Fruit fly (Drosophila melanogaster) whole organism, embryonic: Measurements from ENCODE around the gene CheB38b.

Source experiments
- Antp ChIP-seq: fragments of 200-800 bp; sonication (Bioruptor generic); optimal IDR thresholded peaks from 3 replicates; lab custom pipeline; 2016; ENCODE audit warnings: missing biosample characterization, missing genetic modification characterization
- Atf6 ChIP-seq: fragments of 200-800 bp; sonication (Bioruptor generic); IDR thresholded peaks from 2 replicates; pipeline ENCODE4 v1.3.6; 2022; ENCODE audit warnings: missing biosample characterization, missing genetic modification characterization
- CG10321 ChIP-seq: fragments of 200-800 bp; sonication (Bioruptor generic); IDR thresholded peaks from 2 replicates; pipeline ENCODE4 v1.3.6; 2022; ENCODE audit warnings: missing biosample characterization, missing genetic modification characterization
- CG10462 ChIP-seq: fragments of 200-800 bp; sonication (Bioruptor generic); optimal IDR thresholded peaks from 2 replicates; lab custom pipeline; 2016; ENCODE audit warnings: missing biosample characterization, missing genetic modification characterization
- CG10959 ChIP-seq: fragments of 200-800 bp; sonication (Bioruptor generic); IDR thresholded peaks from 2 replicates; pipeline ENCODE4 v1.3.6; 2022; ENCODE audit warnings: missing biosample characterization, missing genetic modification characterization
- CG14441 ChIP-seq: fragments of 200-800 bp; sonication (Bioruptor generic); IDR thresholded peaks from 2 replicates; pipeline ENCODE4 v1.3.6; 2022; ENCODE audit warnings: missing biosample characterization, missing genetic modification characterization
- CG15073 ChIP-seq: fragments of 200-800 bp; sonication (Bioruptor generic); optimal IDR thresholded peaks from 2 replicates; lab custom pipeline; 2016; ENCODE audit warnings: missing biosample characterization, missing genetic modification characterization
- CG1602 ChIP-seq: fragments of 200-800 bp; sonication (Bioruptor generic); optimal IDR thresholded peaks from 3 replicates; lab custom pipeline; 2016; ENCODE audit warnings: missing biosample characterization, missing genetic modification characterization
- CG17328 ChIP-seq: fragments of 200-800 bp; sonication (Bioruptor generic); IDR thresholded peaks from 2 replicates; pipeline ENCODE4 v1.3.6; 2022; ENCODE audit warnings: missing biosample characterization, missing genetic modification characterization
- CG18599 ChIP-seq: fragments of 200-800 bp; sonication (Bioruptor generic); optimal IDR thresholded peaks from 3 replicates; lab custom pipeline; 2017; ENCODE audit warnings: missing biosample characterization, missing genetic modification characterization, mild to moderate bottlenecking, moderate library complexity, missing genetic modification reagents
- CG2129 ChIP-seq: fragments of 200-800 bp; sonication (Bioruptor generic); IDR thresholded peaks from 2 replicates; pipeline ENCODE4 v1.3.6; 2022; ENCODE audit warnings: missing biosample characterization, missing genetic modification characterization; ENCODE audit not compliant: partially characterized antibody
- CG3163 ChIP-seq: fragments of 200-800 bp; sonication (Bioruptor generic); optimal IDR thresholded peaks from 3 replicates; lab custom pipeline; 2016; ENCODE audit warnings: missing biosample characterization, missing genetic modification characterization
- CG3995 ChIP-seq: fragments of 200-800 bp; sonication (Bioruptor generic); optimal IDR thresholded peaks from 3 replicates; lab custom pipeline; 2016; ENCODE audit warnings: missing biosample characterization, missing genetic modification characterization
- CG4328 ChIP-seq: fragments of 200-800 bp; sonication (Bioruptor generic); optimal IDR thresholded peaks from 3 replicates; lab custom pipeline; 2017; ENCODE audit warnings: missing biosample characterization, missing genetic modification reagents, missing genetic modification characterization
- CG4424 ChIP-seq: fragments of 200-800 bp; sonication (Bioruptor generic); optimal IDR thresholded peaks from 3 replicates; lab custom pipeline; 2016; ENCODE audit warnings: missing biosample characterization, missing genetic modification characterization
- CG7271 ChIP-seq: fragments of 200-800 bp; sonication (Bioruptor generic); optimal IDR thresholded peaks from 2 replicates; lab custom pipeline; 2018; ENCODE audit warnings: missing biosample characterization, mild to moderate bottlenecking, missing genetic modification characterization, moderate library complexity
- CG7357 ChIP-seq: fragments of 200-800 bp; sonication (Bioruptor generic); IDR thresholded peaks from 3 replicates; pipeline ENCODE4 v1.3.6; 2022; ENCODE audit warnings: missing biosample characterization, missing genetic modification characterization
- CG8290 ChIP-seq, 3 experiments: fragments of 200-800 bp; sonication (Bioruptor generic); optimal IDR thresholded peaks; 2 replicates each; lab custom pipeline; 2016 to 2019; ENCODE audit warnings: missing biosample characterization in 3 of 3, missing genetic modification characterization in 3 of 3, mild to moderate bottlenecking in 2 of 3, moderate library complexity in 1 of 3
- CG9932 ChIP-seq: fragments of 200-800 bp; sonication (Bioruptor generic); IDR thresholded peaks from 2 replicates; pipeline ENCODE4 v1.3.6; 2022; ENCODE audit warnings: missing biosample characterization, missing genetic modification characterization
- Chrac-16 ChIP-seq: fragments of 200-800 bp; sonication (Bioruptor generic); optimal IDR thresholded peaks from 3 replicates; lab custom pipeline; 2016; ENCODE audit warnings: missing biosample characterization, missing genetic modification characterization
- Gug ChIP-seq: fragments of 200-800 bp; sonication (Bioruptor generic); IDR thresholded peaks from 4 replicates; pipeline ENCODE4 v1.3.6; 2022; ENCODE audit warnings: missing biosample characterization, missing genetic modification characterization
- Hmr ChIP-seq: fragments of 200-800 bp; sonication (Bioruptor generic); optimal IDR thresholded peaks from 3 replicates; lab custom pipeline; 2017; ENCODE audit warnings: mild to moderate bottlenecking, missing biosample characterization, missing genetic modification reagents, missing genetic modification characterization
- NK7.1 ChIP-seq: fragments of 200-800 bp; sonication (Bioruptor generic); optimal IDR thresholded peaks from 3 replicates; lab custom pipeline; 2016; ENCODE audit warnings: missing biosample characterization, missing genetic modification characterization
- Nf-YA ChIP-seq: fragments of 200-800 bp; sonication (Bioruptor generic); IDR thresholded peaks from 2 replicates; pipeline ENCODE4 v1.3.6; 2022; ENCODE audit warnings: missing biosample characterization, missing genetic modification characterization
- Opbp ChIP-seq: fragments of 200-800 bp; sonication (Bioruptor generic); IDR thresholded peaks from 3 replicates; pipeline ENCODE4 v1.3.6; 2022; ENCODE audit warnings: missing biosample characterization, missing genetic modification characterization; ENCODE audit not compliant: partially characterized antibody
- Scr ChIP-seq: fragments of 200-800 bp; sonication (Bioruptor generic); IDR thresholded peaks from 2 replicates; pipeline ENCODE4 v1.3.6; 2022; ENCODE audit warnings: missing biosample characterization, missing genetic modification characterization; ENCODE audit not compliant: partially characterized antibody
- Sry-δ ChIP-seq: fragments of 200-800 bp; sonication (Bioruptor generic); optimal IDR thresholded peaks from 2 replicates; lab custom pipeline; 2016; ENCODE audit warnings: missing biosample characterization, missing genetic modification characterization
- Trl ChIP-seq, 3 experiments: fragments of >200 bp in 2 of 3; fragments of 200-800 bp in 1 of 3; sonication (Bioruptor generic) in 1 of 3; optimal IDR thresholded peaks; 2 replicates in 1 of 3; 3 replicates in 2 of 3; lab custom pipeline; 2016 to 2017; ENCODE audit warnings: missing biosample characterization in 1 of 3, missing genetic modification characterization in 1 of 3
- ab ChIP-seq: fragments of 200-800 bp; sonication (Bioruptor generic); optimal IDR thresholded peaks from 2 replicates; lab custom pipeline; 2016; ENCODE audit warnings: missing biosample characterization, missing genetic modification characterization
- bsh ChIP-seq, 2 experiments: fragments of 200-800 bp; sonication (Bioruptor generic); optimal IDR thresholded peaks; 2 replicates each; lab custom pipeline; 2017 to 2018; ENCODE audit warnings: mild to moderate bottlenecking in 2 of 2, missing biosample characterization in 2 of 2, missing genetic modification characterization in 2 of 2, moderate library complexity in 1 of 2
- chn ChIP-seq: fragments of 200-800 bp; sonication (Bioruptor generic); optimal IDR thresholded peaks from 2 replicates; lab custom pipeline; 2016; ENCODE audit warnings: missing biosample characterization, missing genetic modification characterization
- dmrt11E ChIP-seq: fragments of 200-800 bp; sonication (Bioruptor generic); optimal IDR thresholded peaks from 3 replicates; lab custom pipeline; 2018; ENCODE audit warnings: missing biosample characterization, mild to moderate bottlenecking, missing genetic modification characterization, moderate library complexity
- dysf ChIP-seq: fragments of 200-800 bp; sonication (Bioruptor generic); IDR thresholded peaks from 3 replicates; pipeline ENCODE4 v1.3.6; 2022; ENCODE audit warnings: missing biosample characterization, missing genetic modification characterization
- grn ChIP-seq: fragments of 200-800 bp; sonication (Bioruptor generic); optimal IDR thresholded peaks from 3 replicates; lab custom pipeline; 2017; ENCODE audit warnings: missing biosample characterization, missing genetic modification characterization
- hkb ChIP-seq, 2 experiments: fragments of 200-800 bp in 1 of 2; fragments of >200 bp in 1 of 2; sonication (Bioruptor generic) in 1 of 2; IDR thresholded peaks in 1 of 2; optimal IDR thresholded peaks in 1 of 2; 2 replicates each; pipeline versions ENCODE4 v1.3.6 to Lab custom; 2017 to 2022; ENCODE audit warnings: missing biosample characterization in 1 of 2, missing genetic modification characterization in 1 of 2
- hth ChIP-seq: fragments of >200 bp; optimal IDR thresholded peaks from 2 replicates; lab custom pipeline; 2017; ENCODE audit warnings: inconsistent platforms
- kah ChIP-seq: fragments of 200-800 bp; sonication (Bioruptor generic); optimal IDR thresholded peaks from 2 replicates; lab custom pipeline; 2018; ENCODE audit warnings: missing biosample characterization, mild to moderate bottlenecking, missing genetic modification characterization
- ken ChIP-seq: fragments of 200-800 bp; sonication (Bioruptor generic); IDR thresholded peaks from 3 replicates; pipeline ENCODE4 v1.3.6; 2022; ENCODE audit warnings: missing biosample characterization, missing genetic modification characterization
- lbe ChIP-seq: fragments of 200-800 bp; sonication (Bioruptor generic); optimal IDR thresholded peaks from 2 replicates; lab custom pipeline; 2016; ENCODE audit warnings: missing biosample characterization, mild to moderate bottlenecking, missing genetic modification characterization
- pho ChIP-seq: fragments of 200-800 bp; sonication (Bioruptor generic); optimal IDR thresholded peaks from 2 replicates; lab custom pipeline; 2016; ENCODE audit warnings: missing biosample characterization, missing genetic modification characterization
- pzg ChIP-seq: fragments of 200-800 bp; sonication (Bioruptor generic); optimal IDR thresholded peaks from 3 replicates; lab custom pipeline; 2018; ENCODE audit warnings: missing biosample characterization, mild to moderate bottlenecking, missing genetic modification characterization, moderate library complexity
- stc ChIP-seq: fragments of 200-800 bp; sonication (Bioruptor generic); IDR thresholded peaks from 2 replicates; pipeline ENCODE4 v1.3.6; 2022; ENCODE audit warnings: missing biosample characterization, missing genetic modification characterization
- sug ChIP-seq: fragments of 200-800 bp; optimal IDR thresholded peaks from 2 replicates; lab custom pipeline; 2019; ENCODE audit warnings: missing biosample characterization, mild to moderate bottlenecking, missing genetic modification characterization, moderate library complexity
- twi ChIP-seq: fragments of 200-800 bp; optimal IDR thresholded peaks from 2 replicates; lab custom pipeline; 2019; ENCODE audit warnings: missing biosample characterization, mild to moderate bottlenecking, missing genetic modification characterization, moderate library complexity
- tx ChIP-seq: fragments of 200-800 bp; sonication (Bioruptor generic); optimal IDR thresholded peaks from 2 replicates; lab custom pipeline; 2016; ENCODE audit warnings: missing biosample characterization, missing genetic modification characterization
- zen ChIP-seq: fragments of 200-800 bp; sonication (Bioruptor generic); optimal IDR thresholded peaks from 3 replicates; lab custom pipeline; 2018; ENCODE audit warnings: missing biosample characterization, mild to moderate bottlenecking, missing genetic modification characterization, moderate library complexity
- zen2 ChIP-seq: fragments of 200-800 bp; sonication (Bioruptor generic); IDR thresholded peaks from 3 replicates; pipeline ENCODE4 v1.3.6; 2022; ENCODE audit warnings: missing biosample characterization, missing genetic modification characterization; ENCODE audit not compliant: partially characterized antibody

Gene CheB38b

DNA sequence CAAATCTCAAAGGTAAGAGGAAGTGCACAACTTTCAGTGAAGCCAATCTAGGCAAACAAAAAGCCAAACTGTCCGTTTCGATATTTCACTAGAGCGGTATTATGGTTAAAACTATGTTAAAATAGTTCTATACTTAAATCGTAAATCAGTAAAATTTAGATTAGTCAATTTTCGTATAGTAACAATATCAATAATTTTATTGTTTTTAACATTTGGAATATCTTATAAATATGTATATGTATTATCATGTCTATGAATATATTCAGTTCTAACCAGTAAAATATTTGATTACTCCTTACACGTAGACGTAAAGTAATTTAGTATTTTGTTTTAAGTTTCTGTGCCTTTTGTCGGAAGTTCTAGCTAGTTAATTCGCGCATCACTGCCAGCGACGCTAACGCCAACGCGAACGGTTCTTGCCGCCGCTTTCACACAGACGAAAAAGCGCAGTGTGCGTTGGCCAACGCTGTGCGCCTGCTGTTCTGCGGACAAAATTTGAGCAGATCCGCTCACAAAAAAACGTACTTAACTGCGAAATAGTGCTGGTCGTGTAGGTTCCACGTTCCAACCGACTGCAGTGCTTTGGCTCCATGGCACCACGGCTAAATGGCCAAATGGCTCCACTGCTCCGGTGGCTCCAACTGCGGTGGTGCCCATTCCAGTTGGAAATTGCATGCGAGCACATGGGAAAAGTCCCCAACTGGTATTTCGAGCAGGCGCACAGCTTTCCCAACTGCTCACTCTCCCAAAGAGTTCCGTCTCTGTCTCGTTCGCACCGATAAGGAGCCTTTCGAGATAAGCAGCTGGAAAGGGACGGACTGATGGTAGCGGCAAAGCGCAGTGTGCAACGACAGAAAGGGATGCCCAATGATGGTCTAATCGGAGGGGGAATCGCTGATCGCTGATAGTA is 6.4 kb upstream of the CheB38b start (continued):
- 0 out of 3 replicates have a peak, but pooled peaks have one; percentile 10 for TF ChIP-seq ken (GFP tag; lab: Robert Waterston, UW)
- TF ChIP-seq CG10462: peak; percentile 4
- no peak for TF ChIP-seq hth (lab: Kevin White, UChicago)
- TF ChIP-seq Trl (optimal IDR thresholded peaks at IDR 0.05; lab: Kevin White, UChicago): no peak
- no peak for TF ChIP-seq Trl (GFP tag; optimal IDR thresholded peaks at IDR 0.05; lab: Kevin White, UChicago)
- peak; percentile 48 for TF ChIP-seq Scr (GFP tag; lab: Robert Waterston, UW)
- peak; percentile 39 for TF ChIP-seq lbe (GFP tag; lab: Kevin White, UChicago)
- TF ChIP-seq CG14441: 0 out of 2 replicates have a peak, but pooled peaks have one; percentile 16
- TF ChIP-seq CG15073 (GFP tag; lab: Kevin White, UChicago): no peak
- no peak for TF ChIP-seq Opbp
- no peak for TF ChIP-seq tx (GFP tag; lab: Kevin White, UChicago)
- no peak for TF ChIP-seq Nf-YA (GFP tag; lab: Robert Waterston, UW)
- peak; percentile 6 for TF ChIP-seq NK7.1
- TF ChIP-seq CG18599 (GFP tag; lab: Kevin White, UChicago): peak; percentile 33
- TF ChIP-seq twi (tag; lab: Kevin White, UChicago): peak; percentile 40
- TF ChIP-seq CG7357 (GFP tag; lab: Robert Waterston, UW): no peak
- TF ChIP-seq CG4328 (GFP tag; lab: Kevin White, UChicago): peak; percentile 11
- no peak for TF ChIP-seq dysf (GFP tag; lab: Robert Waterston, UW)
- TF ChIP-seq CG4424: peak; percentile 32
- TF ChIP-seq kah (GFP tag; lab: Kevin White, UChicago): peak; percentile 34
- no peak for TF ChIP-seq CG3995
- peak; percentile 45 for TF ChIP-seq CG9932 (GFP tag; lab: Robert Waterston, UW)
- TF ChIP-seq CG17328 (GFP tag; lab: Robert Waterston, UW): 0 out of 2 replicates have a peak, but pooled peaks have one; percentile 25
- no peak for TF ChIP-seq bsh (GFP tag; optimal IDR thresholded peaks at IDR 0.05; lab: Kevin White, UChicago)
- no peak for TF ChIP-seq CG1602
- TF ChIP-seq CG7271 (tag; lab: Kevin White, UChicago): no peak
- 0 out of 2 replicates have a peak, but pooled peaks have one; percentile 8 for TF ChIP-seq Atf6 (GFP tag; lab: Robert Waterston, UW)
- peak; percentile 9 for TF ChIP-seq pzg (GFP tag; lab: Kevin White, UChicago)
- TF ChIP-seq CG2129: 0 out of 2 replicates have a peak, but pooled peaks have one; percentile 12
- peak; percentile 100 for TF ChIP-seq grn (GFP tag; lab: Kevin White, UChicago)
- no peak for TF ChIP-seq Chrac-16 (GFP tag; lab: Kevin White, UChicago)
- TF ChIP-seq dmrt11E (tag; lab: Kevin White, UChicago): peak; percentile 13
- no peak for TF ChIP-seq ab (GFP tag; lab: Kevin White, UChicago)
- peak; percentile 86 for TF ChIP-seq sug
- TF ChIP-seq Sry-δ (GFP tag; lab: Kevin White, UChicago): peak; percentile 12
- TF ChIP-seq hkb (optimal IDR thresholded peaks at IDR 0.05; lab: Kevin White, UChicago): no peak
- peak; percentile 45 for TF ChIP-seq hkb (GFP tag; IDR thresholded peaks at IDR 0.05; lab: Robert Waterston, UW)
- no peak for TF ChIP-seq CG10959 (GFP tag; lab: Robert Waterston, UW)
- TF ChIP-seq CG8290 (GFP tag; optimal IDR thresholded peaks at IDR 0.05; lab: Kevin White, UChicago): no peak
- peak in 1 of 2 experiments; percentile 53 for TF ChIP-seq CG8290 (tag; optimal IDR thresholded peaks at IDR 0.05; lab: Kevin White, UChicago)
- TF ChIP-seq Gug (GFP tag; lab: Robert Waterston, UW): no peak; the same call in 3 of the 4 replicates
- TF ChIP-seq zen2 (GFP tag; lab: Robert Waterston, UW): peak; percentile 61; the same call in 2 of the 3 replicates
- no peak for TF ChIP-seq chn (GFP tag; lab: Kevin White, UChicago)
- peak; percentile 74 for TF ChIP-seq CG3163 (GFP tag; lab: Kevin White, UChicago)
- TF ChIP-seq stc (GFP tag; lab: Robert Waterston, UW): peak; percentile 16; the same call in 1 of the 2 replicates
- peak; percentile 12 for TF ChIP-seq Antp (GFP tag; lab: Kevin White, UChicago)
- TF ChIP-seq zen (tag; lab: Kevin White, UChicago): no peak
- TF ChIP-seq Hmr (GFP tag; lab: Kevin White, UChicago): peak; percentile 20
- TF ChIP-seq CG10321 (GFP tag; lab: Robert Waterston, UW): peak; percentile 95
- peak; percentile 39 for TF ChIP-seq pho
